Fruit fly (Drosophila melanogaster) whole organism, embryonic: ENCODE data around the gene CG43680.

ENCODE experiments used
- Atf3 ChIP-seq: fragments of 200-800 bp; sonication (Bioruptor generic); optimal IDR thresholded peaks from 3 replicates; lab custom pipeline; 2016; ENCODE audit warnings: missing biosample characterization, missing genetic modification characterization
- CG10462 ChIP-seq: fragments of 200-800 bp; sonication (Bioruptor generic); optimal IDR thresholded peaks from 2 replicates; lab custom pipeline; 2016; ENCODE audit warnings: missing biosample characterization, missing genetic modification characterization
- CG10959 ChIP-seq: fragments of 200-800 bp; sonication (Bioruptor generic); IDR thresholded peaks from 2 replicates; pipeline ENCODE4 v1.3.6; 2022; ENCODE audit warnings: missing biosample characterization, missing genetic modification characterization
- CG12299 ChIP-seq: fragments of 200-800 bp; sonication (Bioruptor generic); optimal IDR thresholded peaks from 2 replicates; lab custom pipeline; 2018; ENCODE audit warnings: missing biosample characterization, mild to moderate bottlenecking, missing genetic modification characterization
- CG12769 ChIP-seq: fragments of 200-800 bp; sonication (Bioruptor generic); optimal IDR thresholded peaks from 2 replicates; lab custom pipeline; 2019; ENCODE audit warnings: missing biosample characterization, mild to moderate bottlenecking, missing genetic modification characterization, moderate library complexity
- CG15696 ChIP-seq: fragments of 200-800 bp; sonication (Bioruptor generic); optimal IDR thresholded peaks from 2 replicates; lab custom pipeline; 2019; ENCODE audit warnings: missing biosample characterization, mild to moderate bottlenecking, missing genetic modification characterization, moderate library complexity
- CG16815 ChIP-seq: fragments of 200-800 bp; sonication (Bioruptor generic); optimal IDR thresholded peaks from 3 replicates; lab custom pipeline; 2017; ENCODE audit warnings: missing biosample characterization, mild to moderate bottlenecking, missing genetic modification characterization
- CG17568 ChIP-seq: fragments of 200-800 bp; sonication (Bioruptor generic); optimal IDR thresholded peaks from 2 replicates; lab custom pipeline; 2018; ENCODE audit warnings: missing biosample characterization, mild to moderate bottlenecking, missing genetic modification characterization, moderate library complexity
- CG2875 ChIP-seq: fragments of 200-800 bp; sonication (Bioruptor generic); optimal IDR thresholded peaks from 2 replicates; lab custom pipeline; 2017; ENCODE audit warnings: missing biosample characterization, mild to moderate bottlenecking, missing genetic modification characterization, missing genetic modification reagents
- CG30020 ChIP-seq: fragments of 200-800 bp; optimal IDR thresholded peaks from 2 replicates; lab custom pipeline; 2019; ENCODE audit warnings: missing biosample characterization, mild to moderate bottlenecking, missing genetic modification characterization, moderate library complexity
- CG4360 ChIP-seq: fragments of 200-800 bp; sonication (Bioruptor generic); IDR thresholded peaks from 2 replicates; pipeline ENCODE4 v1.3.6; 2022; ENCODE audit warnings: missing biosample characterization, missing genetic modification characterization
- CG4424 ChIP-seq: fragments of 200-800 bp; sonication (Bioruptor generic); optimal IDR thresholded peaks from 3 replicates; lab custom pipeline; 2016; ENCODE audit warnings: missing biosample characterization, missing genetic modification characterization
- CG4617 ChIP-seq: fragments of 200-800 bp; sonication (Bioruptor generic); optimal IDR thresholded peaks from 3 replicates; lab custom pipeline; 2016; ENCODE audit warnings: missing biosample characterization, missing genetic modification characterization, borderline replicate concordance
- CG7987 ChIP-seq: fragments of 200-800 bp; sonication (Bioruptor generic); optimal IDR thresholded peaks from 2 replicates; lab custom pipeline; 2018; ENCODE audit warnings: missing biosample characterization, mild to moderate bottlenecking, missing genetic modification characterization, moderate library complexity
- CG8290 ChIP-seq, 3 experiments: fragments of 200-800 bp; sonication (Bioruptor generic); optimal IDR thresholded peaks; 2 replicates each; lab custom pipeline; 2016 to 2019; ENCODE audit warnings: missing biosample characterization in 3 of 3, missing genetic modification characterization in 3 of 3, mild to moderate bottlenecking in 2 of 3, moderate library complexity in 1 of 3
- CG9727 ChIP-seq: fragments of 200-800 bp; sonication (Bioruptor generic); optimal IDR thresholded peaks from 3 replicates; lab custom pipeline; 2017; ENCODE audit warnings: missing biosample characterization, mild to moderate bottlenecking, missing genetic modification characterization
- CrebB ChIP-seq: fragments of 200-800 bp; sonication (Bioruptor generic); optimal IDR thresholded peaks from 3 replicates; lab custom pipeline; 2018; ENCODE audit warnings: missing biosample characterization, mild to moderate bottlenecking, missing genetic modification characterization
- Dip3 ChIP-seq: fragments of 200-800 bp; sonication (Bioruptor generic); optimal IDR thresholded peaks from 3 replicates; lab custom pipeline; 2016; ENCODE audit warnings: missing biosample characterization, missing genetic modification characterization
- Doc3 ChIP-seq: fragments of 200-800 bp; sonication (Bioruptor generic); IDR thresholded peaks from 3 replicates; pipeline ENCODE4 v1.3.6; 2022; ENCODE audit warnings: missing biosample characterization, missing genetic modification characterization; ENCODE audit not compliant: partially characterized antibody
- HHEX ChIP-seq: fragments of 200-800 bp; sonication (Bioruptor generic); optimal IDR thresholded peaks from 3 replicates; lab custom pipeline; 2017; ENCODE audit warnings: missing biosample characterization, mild to moderate bottlenecking, missing genetic modification characterization, missing genetic modification reagents
- Hey ChIP-seq: fragments of 200-800 bp; sonication (Bioruptor generic); optimal IDR thresholded peaks from 3 replicates; lab custom pipeline; 2018; ENCODE audit warnings: missing biosample characterization, mild to moderate bottlenecking, missing genetic modification characterization
- Hr78 ChIP-seq, 2 experiments: fragments of 200-800 bp in 1 of 2; fragments of >200 bp in 1 of 2; sonication (Bioruptor generic) in 1 of 2; optimal IDR thresholded peaks; 2 replicates each; lab custom pipeline; 2017 to 2019; ENCODE audit warnings: missing biosample characterization in 2 of 2, missing genetic modification characterization in 2 of 2, mild to moderate bottlenecking in 1 of 2, moderate library complexity in 1 of 2
- Hsf ChIP-seq: fragments of 200-800 bp; sonication (Bioruptor generic); optimal IDR thresholded peaks from 3 replicates; lab custom pipeline; 2016; ENCODE audit warnings: missing biosample characterization, missing genetic modification characterization
- Lim3 ChIP-seq: fragments of 200-800 bp; sonication (Bioruptor generic); IDR thresholded peaks from 2 replicates; pipeline ENCODE4 v1.3.6; 2022; ENCODE audit warnings: missing biosample characterization, missing genetic modification characterization
- Mes4 ChIP-seq: fragments of 200-800 bp; sonication (Bioruptor generic); optimal IDR thresholded peaks from 2 replicates; lab custom pipeline; 2016; ENCODE audit warnings: missing biosample characterization, missing genetic modification characterization
- Oli ChIP-seq: fragments of 200-800 bp; sonication (Bioruptor generic); optimal IDR thresholded peaks from 2 replicates; lab custom pipeline; 2018; ENCODE audit warnings: missing biosample characterization, mild to moderate bottlenecking, missing genetic modification characterization, moderate library complexity
- Trl ChIP-seq, 3 experiments: fragments of >200 bp in 2 of 3; fragments of 200-800 bp in 1 of 3; sonication (Bioruptor generic) in 1 of 3; optimal IDR thresholded peaks; 2 replicates in 1 of 3; 3 replicates in 2 of 3; lab custom pipeline; 2016 to 2017; ENCODE audit warnings: missing biosample characterization in 1 of 3, missing genetic modification characterization in 1 of 3
- ap ChIP-seq: fragments of 200-800 bp; sonication (Bioruptor generic); IDR thresholded peaks from 2 replicates; pipeline ENCODE4 v1.3.6; 2022; ENCODE audit warnings: missing biosample characterization, missing genetic modification characterization
- chif ChIP-seq, 2 experiments: fragments of 200-800 bp; sonication (Bioruptor generic); optimal IDR thresholded peaks; 3 replicates each; lab custom pipeline; 2016; ENCODE audit warnings: missing biosample characterization in 2 of 2, missing genetic modification characterization in 2 of 2
- crp ChIP-seq, 2 experiments: fragments of 200-800 bp; sonication (Bioruptor generic); optimal IDR thresholded peaks; 2 replicates in 1 of 2; 3 replicates in 1 of 2; lab custom pipeline; 2017; ENCODE audit warnings: missing biosample characterization in 2 of 2, missing genetic modification characterization in 2 of 2, mild to moderate bottlenecking in 1 of 2, moderate library complexity in 1 of 2
- dm ChIP-seq: fragments of 200-800 bp; sonication (Bioruptor generic); optimal IDR thresholded peaks from 3 replicates; lab custom pipeline; 2016; ENCODE audit warnings: missing biosample characterization, missing genetic modification characterization
- dpn ChIP-seq, 2 experiments: fragments of 200-800 bp; sonication (Bioruptor generic); optimal IDR thresholded peaks; 3 replicates each; lab custom pipeline; 2016; ENCODE audit warnings: missing biosample characterization in 2 of 2, missing genetic modification characterization in 2 of 2
- emc ChIP-seq: fragments of 200-800 bp; sonication (Bioruptor generic); optimal IDR thresholded peaks from 2 replicates; lab custom pipeline; 2016; ENCODE audit warnings: missing biosample characterization, missing genetic modification characterization
- esg ChIP-seq: fragments of 200-800 bp; sonication (Bioruptor generic); conservative IDR thresholded peaks from 2 replicates; pipeline ENCODE4 v1.3.6; 2022; ENCODE audit warnings: missing biosample characterization, missing genetic modification characterization
- exex ChIP-seq: fragments of 200-800 bp; sonication (Bioruptor generic); optimal IDR thresholded peaks from 4 replicates; lab custom pipeline; 2018; ENCODE audit warnings: missing biosample characterization, mild to moderate bottlenecking, missing genetic modification characterization, moderate library complexity
- fd3F ChIP-seq: fragments of 200-800 bp; sonication (Bioruptor generic); optimal IDR thresholded peaks from 2 replicates; lab custom pipeline; 2018; ENCODE audit warnings: missing biosample characterization, mild to moderate bottlenecking, missing genetic modification characterization, moderate library complexity
- her ChIP-seq: fragments of 200-800 bp; sonication (Bioruptor generic); optimal IDR thresholded peaks from 2 replicates; lab custom pipeline; 2016; ENCODE audit warnings: missing biosample characterization, missing genetic modification characterization
- org-1 ChIP-seq: fragments of 200-800 bp; sonication (Bioruptor generic); optimal IDR thresholded peaks from 2 replicates; lab custom pipeline; 2017; ENCODE audit warnings: missing biosample characterization, missing genetic modification characterization
- otp ChIP-seq: fragments of 200-800 bp; sonication (Bioruptor generic); IDR thresholded peaks from 3 replicates; pipeline ENCODE4, ENCODE4 v1.3.6; 2022; ENCODE audit warnings: missing biosample characterization, missing genetic modification characterization
- prd ChIP-seq, 3 experiments: fragments of >200 bp in 2 of 3; fragments of 200-800 bp in 1 of 3; sonication (Bioruptor generic) in 1 of 3; optimal IDR thresholded peaks in 2 of 3; IDR thresholded peaks in 1 of 3; 2 replicates in 2 of 3; 3 replicates in 1 of 3; pipeline versions ENCODE4 v1.3.6 to Lab custom; 2017 to 2022; ENCODE audit warnings: missing biosample characterization in 1 of 3, missing genetic modification characterization in 1 of 3
- sr ChIP-seq: fragments of 200-800 bp; sonication (Bioruptor generic); IDR thresholded peaks from 3 replicates; pipeline ENCODE4 v1.3.6; 2022; ENCODE audit warnings: missing biosample characterization, missing genetic modification characterization
- stc ChIP-seq: fragments of 200-800 bp; sonication (Bioruptor generic); IDR thresholded peaks from 2 replicates; pipeline ENCODE4 v1.3.6; 2022; ENCODE audit warnings: missing biosample characterization, missing genetic modification characterization
- tap ChIP-seq: fragments of 200-800 bp; optimal IDR thresholded peaks from 3 replicates; lab custom pipeline; 2019; ENCODE audit warnings: missing biosample characterization, mild to moderate bottlenecking, missing genetic modification characterization, moderate library complexity
- usp ChIP-seq: fragments of >200 bp; optimal IDR thresholded peaks from 2 replicates; lab custom pipeline; 2017; ENCODE audit warnings: missing biosample characterization, missing genetic modification characterization
- vvl ChIP-seq: fragments of 200-800 bp; sonication (Bioruptor generic); IDR thresholded peaks from 2 replicates; pipeline ENCODE4 v1.3.6; 2022; ENCODE audit warnings: missing biosample characterization, missing genetic modification characterization
- yki ChIP-seq: fragments of >200 bp; optimal IDR thresholded peaks from 3 replicates; lab custom pipeline; 2018
- zf30C ChIP-seq: fragments of 200-800 bp; sonication (Bioruptor generic); optimal IDR thresholded peaks from 3 replicates; lab custom pipeline; 2018; ENCODE audit warnings: missing biosample characterization, mild to moderate bottlenecking, missing genetic modification characterization

CG43680 gene

DNA sequence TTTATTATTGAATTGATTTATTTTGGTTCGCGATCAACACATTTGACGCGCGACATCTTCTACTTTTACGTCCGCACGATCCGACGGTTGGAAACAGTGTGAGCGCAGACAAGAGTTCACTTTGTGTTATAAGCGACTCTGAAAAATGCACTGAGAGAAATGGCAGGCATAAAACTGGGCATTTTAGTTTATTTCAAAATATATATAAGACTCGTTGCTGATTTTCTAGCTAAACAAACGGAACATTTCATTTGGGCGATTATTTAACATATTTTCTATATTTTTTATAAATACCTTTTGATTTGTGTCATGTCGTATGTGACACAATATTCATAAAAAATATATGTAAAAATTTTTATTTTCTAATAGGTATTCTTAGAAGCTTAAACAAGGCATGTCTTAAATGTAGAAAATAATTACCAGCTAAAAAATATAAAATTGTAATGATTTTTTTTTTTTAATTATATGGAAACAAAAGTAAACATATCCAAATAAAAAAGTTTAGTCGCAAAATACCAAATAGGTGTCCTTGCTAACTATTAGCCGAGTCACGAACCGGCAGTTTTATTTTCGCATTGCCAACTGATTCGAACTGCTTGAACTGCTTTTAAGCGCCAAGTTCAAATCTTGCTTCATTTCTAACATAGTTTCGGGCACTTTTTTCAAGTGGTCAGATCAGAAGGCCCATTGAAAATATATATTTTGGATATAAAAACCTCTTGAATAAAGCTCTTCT, 39.0 kb downstream of the CG43680 start, which contains the start of gene Reck (continued):
- TF ChIP-seq emc (GFP tag; lab: Kevin White, UChicago) (peak; percentile 37), CG17568 (GFP tag; lab: Kevin White, UChicago) (peak; percentile 80), CG8290 (GFP tag; optimal IDR thresholded peaks at IDR 0.05; lab: Kevin White, UChicago) (peak; percentile 6), CG8290 (tag; optimal IDR thresholded peaks at IDR 0.05; lab: Kevin White, UChicago) (peak in 1 of 2 experiments; percentile 49), Hey (no peak), Lim3 (no peak), Oli (tag; lab: Kevin White, UChicago) (peak; percentile 71), CG12299 (tag; lab: Kevin White, UChicago) (peak; percentile 58), fd3F (peak; percentile 75), CG10462 (peak; percentile 42), crp (GFP tag; optimal IDR thresholded peaks at IDR 0.05; lab: Kevin White, UChicago) (peak in 1 of 2 experiments; percentile 13), CG9727 (peak; percentile 87), zf30C (GFP tag; lab: Kevin White, UChicago) (peak; percentile 86), Trl (optimal IDR thresholded peaks at IDR 0.05; lab: Kevin White, UChicago) (no peak), Trl (GFP tag; optimal IDR thresholded peaks at IDR 0.05; lab: Kevin White, UChicago) (peak; percentile 48), CG7987 (GFP tag; lab: Kevin White, UChicago) (peak; percentile 77), CG15696 (tag; lab: Kevin White, UChicago) (peak; percentile 69), esg (peak; percentile 76), tap (tag; lab: Kevin White, UChicago) (peak; percentile 87), otp (peak; percentile 79; the same call in 2 of the 3 replicates), Hsf (GFP tag; lab: Kevin White, UChicago) (peak; percentile 70), Doc3 (GFP tag; lab: Robert Waterston, UW) (no peak), prd (optimal IDR thresholded peaks at IDR 0.05; lab: Kevin White, UChicago) (no peak), prd (GFP tag; IDR thresholded peaks at IDR 0.05; lab: Robert Waterston, UW) (peak; percentile 71), CG30020 (tag; lab: Kevin White, UChicago) (no peak), CG4424 (GFP tag; lab: Kevin White, UChicago) (peak; percentile 91), Mes4 (GFP tag; lab: Kevin White, UChicago) (no peak), yki (peak; percentile 11), HHEX (GFP tag; lab: Kevin White, UChicago) (peak; percentile 84), Atf3 (peak; percentile 3), CG16815 (GFP tag; lab: Kevin White, UChicago) (peak; percentile 59), exex (tag; lab: Kevin White, UChicago) (peak; percentile 29), CG2875 (GFP tag; lab: Kevin White, UChicago) (peak; percentile 76), CG4617 (GFP tag; lab: Kevin White, UChicago) (peak; percentile 1), Hr78 (GFP tag; optimal IDR thresholded peaks at IDR 0.05; lab: Kevin White, UChicago) (peak in 1 of 2 experiments; percentile 54), vvl (GFP tag; lab: Robert Waterston, UW) (peak; percentile 93), chif (GFP tag; optimal IDR thresholded peaks at IDR 0.05; lab: Kevin White, UChicago) (peak; percentile 40 to 63), sr (GFP tag; lab: Robert Waterston, UW) (peak; percentile 41; the same call in 1 of the 3 replicates), org-1 (GFP tag; lab: Kevin White, UChicago) (peak; percentile 22), CG12769 (tag; lab: Kevin White, UChicago) (peak; percentile 16), CG10959 (GFP tag; lab: Robert Waterston, UW) (peak; percentile 66), stc (GFP tag; lab: Robert Waterston, UW) (peak; percentile 85), Dip3 (GFP tag; lab: Kevin White, UChicago) (peak; percentile 21), dm (GFP tag; lab: Kevin White, UChicago) (no peak), dpn (GFP tag; optimal IDR thresholded peaks at IDR 0.05; lab: Kevin White, UChicago) (peak; percentile 33 to 82), ap (peak; percentile 64), her (GFP tag; lab: Kevin White, UChicago) (no peak), usp (GFP tag; lab: Kevin White, UChicago) (no peak), CG4360 (peak; percentile 43; the same call in 1 of the 2 replicates), CrebB (peak; percentile 52)
